Worm (Caenorhabditis elegans): Measurements from ENCODE around the gene F54D1.1.
A peak's percentile ranks its signal among the peaks of the same experiment; 100 is the strongest.

The F54D1.1 gene

DNA sequence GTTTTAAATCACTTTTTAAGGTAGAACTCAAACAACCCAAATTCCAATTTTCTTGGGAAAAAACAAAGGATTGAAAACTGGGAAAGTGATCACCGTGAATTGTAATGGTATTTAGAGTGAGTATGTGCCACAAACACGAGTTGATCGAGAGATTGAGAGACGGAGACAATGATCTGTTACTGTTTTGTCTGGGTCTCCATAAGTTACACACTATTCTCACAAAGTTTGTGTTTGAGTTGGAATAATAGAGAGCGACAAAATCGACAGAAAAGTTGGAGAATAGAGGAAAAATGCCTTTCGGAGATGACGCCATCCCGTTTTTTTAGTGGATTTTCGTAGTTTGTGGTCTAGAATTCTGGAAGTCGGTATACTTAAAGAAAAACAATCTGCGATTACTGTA is 9.6 kb downstream of the F54D1.1 start, which contains the start of gene nhr-7:
TSS of gene nhr-7 (minus strand) at position 101 of the 400 bp plus-strand sequence.
- TF ChIP-seq nhr-12 (tag; optimal IDR thresholded peaks at IDR 0.05), result no peak
- TF ChIP-seq nhr-129 (tag; optimal IDR thresholded peaks at IDR 0.05), result peak; percentile 32

DNA sequence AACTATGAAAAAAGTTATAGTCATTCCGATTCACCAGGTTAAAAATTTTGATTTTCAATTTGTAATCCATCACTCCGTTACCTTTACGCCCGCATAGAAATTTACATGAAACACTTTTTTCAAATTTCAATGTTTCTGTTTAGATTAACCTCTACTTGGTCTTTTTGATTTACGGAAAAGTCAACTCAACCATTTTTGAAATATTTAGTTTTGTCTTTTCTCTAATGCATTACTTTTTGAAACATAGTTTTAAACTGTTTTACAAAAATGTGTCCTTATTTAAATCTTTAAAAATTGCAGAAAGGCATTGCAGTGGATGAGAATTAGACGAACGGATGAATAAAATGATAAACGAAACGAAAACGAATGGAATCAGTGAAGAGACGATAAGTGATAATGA is 11.5 kb downstream of the F54D1.1 start, which contains the start of gene gtl-2:
TSS of gene gtl-2 (plus strand) at position 301 of the 400 bp plus-strand sequence.
- TF ChIP-seq nhr-129 (tag; optimal IDR thresholded peaks at IDR 0.05), result no peak
- TF ChIP-seq R02D3.7 (tag; optimal IDR thresholded peaks at IDR 0.05), result no peak
- no peak for TF ChIP-seq nhr-77 (tag; optimal IDR thresholded peaks at IDR 0.05)
- TF ChIP-seq unc-39 (tag; optimal IDR thresholded peaks at IDR 0.05), result no peak
- TF ChIP-seq nhr-11 (tag; optimal IDR thresholded peaks at IDR 0.05), result no peak
- no peak for TF ChIP-seq alr-1 (tag; optimal IDR thresholded peaks at IDR 0.05)
- no peak for TF ChIP-seq peb-1 (tag; optimal IDR thresholded peaks at IDR 0.05)
- no peak for TF ChIP-seq nhr-237 (tag; optimal IDR thresholded peaks at IDR 0.05)
- TF ChIP-seq gmeb-1 (tag; optimal IDR thresholded peaks at IDR 0.05), result no peak
- TF ChIP-seq C34F6.9 (tag; optimal IDR thresholded peaks at IDR 0.05), result no peak

DNA sequence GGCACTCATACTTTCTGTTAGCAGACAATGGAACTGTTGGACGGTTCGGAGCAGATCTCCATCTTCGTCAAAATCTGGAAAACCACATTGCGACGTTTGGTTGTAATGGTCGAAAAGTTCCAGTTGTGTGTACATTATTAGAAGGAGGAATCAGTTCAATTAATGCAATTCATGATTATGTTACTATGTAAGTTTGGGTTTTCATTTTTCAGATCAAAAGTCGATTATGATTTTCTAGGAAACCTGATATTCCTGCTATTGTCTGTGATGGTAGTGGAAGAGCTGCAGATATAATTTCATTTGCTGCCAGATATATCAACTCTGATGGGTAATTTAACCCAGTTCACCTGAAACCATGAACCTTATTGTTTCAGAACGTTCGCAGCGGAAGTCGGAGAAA is 14.4 kb downstream of the F54D1.1 start:
- TF ChIP-seq mab-5 (tag; optimal IDR thresholded peaks at IDR 0.05), result no peak
- TF ChIP-seq fos-1 (tag; optimal IDR thresholded peaks at IDR 0.05), result no peak
- no peak for TF ChIP-seq unc-62 (GFP tag; optimal IDR thresholded peaks at IDR 0.05)
- TF ChIP-seq lin-13 (GFP tag; optimal IDR thresholded peaks at IDR 0.05), result no peak
- TF ChIP-seq alr-1 (tag; optimal IDR thresholded peaks at IDR 0.05), result no peak
- no peak for TF ChIP-seq skn-1 (tag; optimal IDR thresholded peaks at IDR 0.05)
- TF ChIP-seq peb-1 (tag; optimal IDR thresholded peaks at IDR 0.05), result no peak
- TF ChIP-seq mdl-1 (tag; optimal IDR thresholded peaks at IDR 0.05), result no peak
- TF ChIP-seq nhr-12 (tag; optimal IDR thresholded peaks at IDR 0.05), result no peak

DNA sequence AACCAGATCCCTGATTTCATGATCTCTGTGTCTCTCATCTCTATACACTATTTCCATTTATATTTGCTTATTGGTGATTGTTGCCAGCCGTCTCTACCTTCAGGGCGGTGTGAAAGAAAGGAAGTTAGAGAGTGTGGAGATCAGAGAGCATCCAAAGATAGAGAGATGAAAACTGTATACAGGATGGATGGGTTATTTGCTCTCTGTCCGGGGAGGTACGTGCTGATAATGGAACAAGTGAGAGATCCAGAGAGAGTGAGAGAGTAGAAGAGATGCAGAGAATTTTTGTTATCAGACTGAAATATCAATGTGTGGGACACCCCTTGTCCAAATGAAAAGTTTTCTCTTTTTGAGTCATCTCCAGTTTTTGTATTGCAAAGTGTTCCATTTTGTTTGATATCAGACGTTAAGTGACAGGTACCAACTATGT is 22.5 kb downstream of the F54D1.1 start:
- TF ChIP-seq sma-9 (GFP tag; optimal IDR thresholded peaks at IDR 0.05), result peak; percentile 50
- no peak for TF ChIP-seq sma-9 (tag; optimal IDR thresholded peaks at IDR 0.05)
- no peak for TF ChIP-seq aly-2 (tag; optimal IDR thresholded peaks at IDR 0.05)
- peak; percentile 17 for TF ChIP-seq nhr-129 (tag; optimal IDR thresholded peaks at IDR 0.05)
- TF ChIP-seq snpc-4 (tag; optimal IDR thresholded peaks at IDR 0.05), result no peak
- TF ChIP-seq elt-3 (tag; optimal IDR thresholded peaks at IDR 0.05), result no peak
- TF ChIP-seq lsy-2 (tag; optimal IDR thresholded peaks at IDR 0.05), result no peak
- TF ChIP-seq sma-3 (GFP tag; optimal IDR thresholded peaks at IDR 0.05), result peak; percentile 22
- TF ChIP-seq fos-1 (tag; optimal IDR thresholded peaks at IDR 0.05), result peak; percentile 97
- TF ChIP-seq crh-2 (tag; optimal IDR thresholded peaks at IDR 0.05), result peak; percentile 46
- no peak for TF ChIP-seq nhr-12 (tag; optimal IDR thresholded peaks at IDR 0.05)
- TF ChIP-seq F13H6.1 (tag; optimal IDR thresholded peaks at IDR 0.05), result peak; percentile 84
- no peak for TF ChIP-seq R02D3.7 (tag; optimal IDR thresholded peaks at IDR 0.05)
- peak; percentile 33 for TF ChIP-seq gmeb-1 (tag; optimal IDR thresholded peaks at IDR 0.05)
- no peak for TF ChIP-seq ZK546.5 (tag; optimal IDR thresholded peaks at IDR 0.05)

DNA sequence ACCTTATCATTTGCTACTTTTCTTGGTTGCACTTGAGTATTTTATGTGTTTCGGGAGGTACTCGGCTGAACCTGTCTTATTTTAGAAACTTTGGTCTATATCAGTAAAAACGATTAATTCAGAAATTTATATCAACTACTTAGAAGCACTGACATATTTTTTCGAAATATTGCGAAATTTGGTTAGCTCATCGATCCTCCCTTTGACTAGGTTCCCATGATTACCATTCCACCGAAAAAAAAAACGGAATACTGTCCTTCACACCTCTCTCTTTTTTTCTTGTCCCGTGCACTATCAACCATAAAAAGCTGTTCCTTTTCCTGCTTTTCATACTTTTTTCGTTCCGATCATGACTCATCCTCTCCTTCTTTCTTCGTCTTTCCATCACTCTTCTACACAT is 23.6 kb downstream of the F54D1.1 start:
- TF ChIP-seq nhr-23 (tag; optimal IDR thresholded peaks at IDR 0.05) (no peak), elt-1 (tag; optimal IDR thresholded peaks at IDR 0.05) (no peak), ceh-16 (tag; optimal IDR thresholded peaks at IDR 0.05) (no peak), unc-55 (GFP tag; optimal IDR thresholded peaks at IDR 0.05) (no peak), gmeb-1 (tag; optimal IDR thresholded peaks at IDR 0.05) (no peak), ZK546.5 (tag; optimal IDR thresholded peaks at IDR 0.05) (no peak)

DNA sequence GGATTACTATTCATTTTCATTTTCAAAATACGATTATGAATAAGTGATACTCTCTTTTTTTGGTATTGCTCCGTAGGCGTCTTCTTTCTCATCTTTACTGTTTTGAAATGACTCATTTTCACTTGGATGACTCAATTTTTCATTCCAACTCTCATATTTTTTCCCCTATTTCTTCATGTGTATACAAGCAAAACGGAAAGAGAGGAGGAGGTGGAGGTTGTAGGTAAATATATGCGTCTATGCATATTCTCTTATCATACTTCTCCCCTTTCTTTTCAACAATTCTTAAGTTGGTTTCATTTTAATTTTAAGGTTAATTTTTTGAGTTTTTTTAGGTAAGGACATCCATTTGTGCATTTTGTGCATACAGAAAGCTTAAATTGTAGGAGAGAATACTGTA is 24.5 kb downstream of the F54D1.1 start:
- peak; percentile 66 for TF ChIP-seq fos-1 (tag; optimal IDR thresholded peaks at IDR 0.05)
- no peak for TF ChIP-seq lin-39 (tag; optimal IDR thresholded peaks at IDR 0.05)
- no peak for TF ChIP-seq aly-2 (tag; optimal IDR thresholded peaks at IDR 0.05)

DNA sequence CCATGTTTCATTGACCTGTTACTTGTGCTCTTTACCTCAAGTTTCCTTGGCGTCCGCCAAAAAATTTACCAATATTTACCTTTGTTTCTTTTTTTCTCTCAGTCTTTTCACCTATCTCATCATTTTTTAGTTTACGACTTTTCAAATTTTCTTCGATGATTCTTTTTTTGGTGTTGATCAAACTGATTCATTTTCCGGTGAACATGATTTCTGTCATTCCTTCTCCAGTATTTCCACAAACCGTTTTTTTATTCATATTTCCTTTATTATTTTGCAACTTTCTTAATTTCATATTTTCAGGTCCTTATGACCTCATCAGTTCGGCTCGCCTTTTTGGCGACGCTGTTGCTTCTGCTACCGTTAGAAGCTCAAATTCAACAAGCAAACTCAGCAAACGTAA is 25.9 kb downstream of the F54D1.1 start, which contains the start of gene F54D1.6:
TSS of gene F54D1.6 (plus strand) at position 301 of the 400 bp plus-strand sequence.
- TF ChIP-seq mdl-1 (tag; optimal IDR thresholded peaks at IDR 0.05) (no peak), elt-3 (tag; optimal IDR thresholded peaks at IDR 0.05) (no peak), lin-13 (GFP tag; optimal IDR thresholded peaks at IDR 0.05) (no peak), nhr-237 (tag; optimal IDR thresholded peaks at IDR 0.05) (no peak)

Measured in whole organism, L2 larva.